Fruit fly (Drosophila melanogaster) whole organism, wandering third instar larva: ENCODE results near the gene CG3999.

ENCODE experiments used
- CG32264 ChIP-seq: fragments of 200-800 bp; sonication (Bioruptor generic); optimal IDR thresholded peaks from 2 replicates; lab custom pipeline; 2016; ENCODE audit warnings: missing biosample characterization, missing genetic modification characterization
- CG9705 ChIP-seq: fragments of 200-800 bp; sonication (Bioruptor generic); optimal IDR thresholded peaks from 2 replicates; lab custom pipeline; 2018; ENCODE audit warnings: missing biosample characterization, mild to moderate bottlenecking, missing genetic modification characterization
- CrebA ChIP-seq: fragments of 200-800 bp; sonication (Bioruptor generic); optimal IDR thresholded peaks from 2 replicates; lab custom pipeline; 2016; ENCODE audit warnings: missing biosample characterization, mild to moderate bottlenecking, missing genetic modification characterization, borderline replicate concordance
- Dfd ChIP-seq: fragments of >200 bp; optimal IDR thresholded peaks from 2 replicates; lab custom pipeline; 2017; ENCODE audit warnings: missing biosample characterization, missing genetic modification characterization
- Dif ChIP-seq: fragments of 200-275, 200-300 bp; sonication (Bioruptor generic); optimal IDR thresholded peaks from 2 replicates; lab custom pipeline; 2018; ENCODE audit warnings: missing biosample characterization, missing genetic modification characterization; ENCODE audit not compliant: partially characterized antibody
- GATAd ChIP-seq: sonication (Bioruptor generic); optimal IDR thresholded peaks from 2 replicates; lab custom pipeline; 2016; ENCODE audit warnings: missing biosample characterization, missing genetic modification characterization
- HLH106 ChIP-seq: fragments of 200-800 bp; optimal IDR thresholded peaks from 3 replicates; lab custom pipeline; 2019; ENCODE audit warnings: missing biosample characterization, mild to moderate bottlenecking, missing genetic modification characterization, moderate library complexity
- Hnf4 ChIP-seq: fragments of 200-800 bp; sonication (Bioruptor generic); optimal IDR thresholded peaks from 2 replicates; lab custom pipeline; 2016; ENCODE audit warnings: missing biosample characterization, mild to moderate bottlenecking, missing genetic modification characterization
- Hr78 ChIP-seq: fragments of >200 bp; optimal IDR thresholded peaks from 2 replicates; lab custom pipeline; 2017; ENCODE audit warnings: missing biosample characterization, missing genetic modification characterization
- Hr83 ChIP-seq: fragments of 200-300 bp; sonication (Bioruptor generic); optimal IDR thresholded peaks from 2 replicates; lab custom pipeline; 2016; ENCODE audit warnings: missing biosample characterization, mild to moderate bottlenecking, missing genetic modification characterization, moderate library complexity; ENCODE audit not compliant: poor library complexity, severe bottlenecking
- Jra ChIP-seq: sonication (Bioruptor generic); optimal IDR thresholded peaks from 2 replicates; lab custom pipeline; 2016; ENCODE audit warnings: missing biosample characterization, missing genetic modification characterization
- N ChIP-seq: fragments of >200 bp; optimal IDR thresholded peaks from 2 replicates; lab custom pipeline; 2018; ENCODE audit warnings: missing biosample characterization, missing external identifiers, missing genetic modification characterization
- OdsH ChIP-seq: fragments of 200-800 bp; sonication (Bioruptor generic); optimal IDR thresholded peaks from 2 replicates; lab custom pipeline; 2016; ENCODE audit warnings: missing biosample characterization, mild to moderate bottlenecking, missing genetic modification characterization
- Rel ChIP-seq, 2 experiments: fragments of 200-800 bp; sonication (Bioruptor generic) in 1 of 2; optimal IDR thresholded peaks; 2 replicates in 1 of 2; 3 replicates in 1 of 2; lab custom pipeline; 2016 to 2019; ENCODE audit warnings: mild to moderate bottlenecking in 2 of 2, missing biosample characterization in 2 of 2, missing genetic modification characterization in 2 of 2, moderate library complexity in 1 of 2
- Sp1 ChIP-seq: fragments of 200-800 bp; sonication (Bioruptor generic); optimal IDR thresholded peaks from 3 replicates; lab custom pipeline; 2019; ENCODE audit warnings: missing biosample characterization, mild to moderate bottlenecking, missing genetic modification characterization, moderate library complexity
- Vsx2 ChIP-seq: fragments of 200-300, 225-300 bp; sonication (Bioruptor generic); optimal IDR thresholded peaks from 2 replicates; lab custom pipeline; 2018; ENCODE audit warnings: missing biosample characterization, missing genetic modification characterization; ENCODE audit not compliant: partially characterized antibody
- br ChIP-seq: fragments of 200-800 bp; sonication (Bioruptor generic); optimal IDR thresholded peaks from 2 replicates; lab custom pipeline; 2016; ENCODE audit warnings: missing biosample characterization, missing genetic modification characterization
- brk ChIP-seq: fragments of 200-800 bp; sonication (Bioruptor generic); optimal IDR thresholded peaks from 2 replicates; lab custom pipeline; 2016; ENCODE audit warnings: missing biosample characterization, mild to moderate bottlenecking, missing genetic modification characterization
- dmrt93B ChIP-seq: fragments of 200-800 bp; sonication (Bioruptor generic); optimal IDR thresholded peaks from 2 replicates; lab custom pipeline; 2018; ENCODE audit warnings: missing biosample characterization, mild to moderate bottlenecking, missing genetic modification characterization
- dsf ChIP-seq: sonication (Bioruptor generic); optimal IDR thresholded peaks from 2 replicates; lab custom pipeline; 2016; ENCODE audit warnings: missing biosample characterization, missing genetic modification characterization, borderline replicate concordance
- ey ChIP-seq: fragments of 200-800 bp; sonication (Bioruptor generic); optimal IDR thresholded peaks from 2 replicates; lab custom pipeline; 2016; ENCODE audit warnings: missing biosample characterization, missing genetic modification characterization
- foxo ChIP-seq, 2 experiments: fragments of 200-800 bp; sonication (Bioruptor generic); optimal IDR thresholded peaks; 2 replicates in 1 of 2; 3 replicates in 1 of 2; lab custom pipeline; 2016 to 2017; ENCODE audit warnings: missing biosample characterization in 2 of 2, missing genetic modification characterization in 2 of 2
- fru ChIP-seq: fragments of 200-800 bp; sonication (Bioruptor generic); optimal IDR thresholded peaks from 3 replicates; lab custom pipeline; 2016; ENCODE audit warnings: missing biosample characterization, mild to moderate bottlenecking, missing genetic modification characterization
- h ChIP-seq: fragments of 200-800 bp; sonication (Bioruptor generic); optimal IDR thresholded peaks from 3 replicates; lab custom pipeline; 2016; ENCODE audit warnings: missing biosample characterization, mild to moderate bottlenecking, missing genetic modification characterization
- jim ChIP-seq: fragments of 175-275, 200-325 bp; sonication (Bioruptor generic); optimal IDR thresholded peaks from 2 replicates; lab custom pipeline; 2016; ENCODE audit warnings: missing biosample characterization, mild to moderate bottlenecking, missing genetic modification characterization
- pan ChIP-seq: fragments of >200 bp; optimal IDR thresholded peaks from 2 replicates; lab custom pipeline; 2017
- psq ChIP-seq: fragments of 200-800 bp; sonication (Bioruptor generic); optimal IDR thresholded peaks from 3 replicates; lab custom pipeline; 2017; ENCODE audit warnings: missing biosample characterization, mild to moderate bottlenecking, missing genetic modification characterization, moderate library complexity
- rgr ChIP-seq: fragments of 200-800 bp; sonication (Bioruptor generic); optimal IDR thresholded peaks from 3 replicates; lab custom pipeline; 2016; ENCODE audit warnings: missing biosample characterization, mild to moderate bottlenecking, missing genetic modification characterization
- sage ChIP-seq: fragments of 200-800 bp; sonication (Bioruptor generic); optimal IDR thresholded peaks from 2 replicates; lab custom pipeline; 2016; ENCODE audit warnings: missing biosample characterization, mild to moderate bottlenecking, missing genetic modification characterization
- sv ChIP-seq: fragments of 200-800 bp; sonication (Bioruptor generic); optimal IDR thresholded peaks from 3 replicates; lab custom pipeline; 2016; ENCODE audit warnings: missing biosample characterization, missing genetic modification characterization
- tai ChIP-seq: sonication (Bioruptor generic); optimal IDR thresholded peaks from 2 replicates; lab custom pipeline; 2016; ENCODE audit warnings: missing biosample characterization, missing genetic modification characterization
- woc ChIP-seq: sonication (Bioruptor generic); optimal IDR thresholded peaks from 2 replicates; lab custom pipeline; 2016; ENCODE audit warnings: missing biosample characterization, mild to moderate bottlenecking, missing genetic modification characterization

Gene CG3999

dm6 chr3R:10268865-10269442, 17.6 kb downstream of the CG3999 start:
- no peak for TF ChIP-seq Dfd (GFP tag; lab: Kevin White, UChicago)
- TF ChIP-seq Dif = no peak
- peak in 1 of 2 experiments; percentile 84 for TF ChIP-seq foxo (GFP tag; optimal IDR thresholded peaks at IDR 0.05; lab: Kevin White, UChicago)
- TF ChIP-seq fru (GFP tag; lab: Kevin White, UChicago) = peak; percentile 83
- TF ChIP-seq dmrt93B (GFP tag; lab: Kevin White, UChicago) = peak; percentile 70
- TF ChIP-seq HLH106 (tag; lab: Kevin White, UChicago) = peak; percentile 85
- TF ChIP-seq Hr78 = no peak
- peak; percentile 71 for TF ChIP-seq Sp1 (GFP tag; lab: Kevin White, UChicago)
- TF ChIP-seq sage (GFP tag; lab: Kevin White, UChicago) = peak; percentile 72
- peak; percentile 91 for TF ChIP-seq br
- TF ChIP-seq N = no peak
- TF ChIP-seq Jra (GFP tag; lab: Kevin White, UChicago) = peak; percentile 67
- peak; percentile 67 for TF ChIP-seq Hnf4 (GFP tag; lab: Kevin White, UChicago)
- peak; percentile 67 for TF ChIP-seq CG32264 (GFP tag; lab: Kevin White, UChicago)
- TF ChIP-seq GATAd = peak; percentile 39
- TF ChIP-seq h (GFP tag; lab: Kevin White, UChicago) = peak; percentile 91
- no peak for TF ChIP-seq Vsx2
- peak; percentile 87 for TF ChIP-seq rgr (GFP tag; lab: Kevin White, UChicago)
- TF ChIP-seq woc (GFP tag; lab: Kevin White, UChicago) = peak; percentile 20
- peak; percentile 80 for TF ChIP-seq ey (GFP tag; lab: Kevin White, UChicago)
- peak; percentile 18 for TF ChIP-seq dsf (GFP tag; lab: Kevin White, UChicago)
- TF ChIP-seq CrebA = peak; percentile 9
- TF ChIP-seq psq = peak; percentile 57
- no peak for TF ChIP-seq jim (GFP tag; lab: Kevin White, UChicago)
- peak; percentile 31 for TF ChIP-seq CG9705
- TF ChIP-seq OdsH = peak; percentile 76
- peak; percentile 52 for TF ChIP-seq Hr83
- peak; percentile 37 for TF ChIP-seq brk (GFP tag; lab: Kevin White, UChicago)

- TF ChIP-seq N (no peak), dmrt93B (GFP tag; lab: Kevin White, UChicago) (no peak), foxo (GFP tag; optimal IDR thresholded peaks at IDR 0.05; lab: Kevin White, UChicago) (no peak), Sp1 (GFP tag; lab: Kevin White, UChicago) (no peak), psq (no peak)
Observed at dm6 chr3R:10269921-10270431, 18.7 kb downstream of the CG3999 start.

dm6 chr3R:10272695-10273094, 21.4 kb downstream of the CG3999 start:
- TF ChIP-seq dmrt93B (GFP tag; lab: Kevin White, UChicago) (no peak), Rel (GFP tag; optimal IDR thresholded peaks at IDR 0.05; lab: Kevin White, UChicago) (no peak), Rel (tag; optimal IDR thresholded peaks at IDR 0.05; lab: Kevin White, UChicago) (no peak), psq (no peak), brk (GFP tag; lab: Kevin White, UChicago) (no peak), CrebA (no peak)

dm6 chr3R:10274306-10274705, 23.0 kb downstream of the CG3999 start:
- TF ChIP-seq Hr83 (no peak), woc (GFP tag; lab: Kevin White, UChicago) (no peak), CG32264 (GFP tag; lab: Kevin White, UChicago) (no peak), sv (no peak), rgr (GFP tag; lab: Kevin White, UChicago) (no peak), GATAd (no peak), tai (no peak), Rel (GFP tag; optimal IDR thresholded peaks at IDR 0.05; lab: Kevin White, UChicago) (no peak), Rel (tag; optimal IDR thresholded peaks at IDR 0.05; lab: Kevin White, UChicago) (no peak), psq (no peak), pan (lab: Kevin White, UChicago) (no peak), Jra (GFP tag; lab: Kevin White, UChicago) (no peak), h (GFP tag; lab: Kevin White, UChicago) (no peak), OdsH (no peak), sage (GFP tag; lab: Kevin White, UChicago) (no peak), fru (GFP tag; lab: Kevin White, UChicago) (no peak), Sp1 (GFP tag; lab: Kevin White, UChicago) (no peak), dmrt93B (GFP tag; lab: Kevin White, UChicago) (no peak), N (no peak)
